Fruit fly (Drosophila melanogaster): ENCODE results near the gene natalisin.
A peak's percentile ranks its signal among the peaks of the same experiment; 100 is the strongest.

Gene natalisin

dm6 chr3R:14421818-14422217 lies 3.4 kb downstream of the natalisin start (continued):
- TF ChIP-seq net (GFP tag; optimal IDR thresholded peaks at IDR 0.05) (no peak), dac (GFP tag; optimal IDR thresholded peaks at IDR 0.05) (no peak)

- TF ChIP-seq achi (GFP tag; optimal IDR thresholded peaks at IDR 0.05) (peak; percentile 16), Hr4 (GFP tag; optimal IDR thresholded peaks at IDR 0.05) (peak; percentile 61), fkh (GFP tag; optimal IDR thresholded peaks at IDR 0.05) (no peak), Blimp-1 (GFP tag; optimal IDR thresholded peaks at IDR 0.05) (no peak), Eip75B (GFP tag; optimal IDR thresholded peaks at IDR 0.05) (no peak), Met (GFP tag; optimal IDR thresholded peaks at IDR 0.05) (no peak), salr (GFP tag; optimal IDR thresholded peaks at IDR 0.05) (peak in 1 of 2 experiments; percentile 46), CG8319 (GFP tag; optimal IDR thresholded peaks at IDR 0.05) (no peak), CG6276 (GFP tag; optimal IDR thresholded peaks at IDR 0.05) (peak; percentile 65), lz (GFP tag; optimal IDR thresholded peaks at IDR 0.05) (no peak), Ets21C (GFP tag; optimal IDR thresholded peaks at IDR 0.05) (no peak), eg (GFP tag; IDR thresholded peaks at IDR 0.05) (peak; percentile 47; the same call in 1 of the 3 replicates), fd85E (GFP tag; optimal IDR thresholded peaks at IDR 0.05) (no peak), vri (GFP tag; optimal IDR thresholded peaks at IDR 0.05) (no peak), fd59A (GFP tag; optimal IDR thresholded peaks at IDR 0.05) (no peak), net (GFP tag; optimal IDR thresholded peaks at IDR 0.05) (peak; percentile 28), CG10631 (GFP tag; optimal IDR thresholded peaks at IDR 0.05) (no peak), Sox102F (GFP tag; optimal IDR thresholded peaks at IDR 0.05) (no peak), Sox14 (GFP tag; optimal IDR thresholded peaks at IDR 0.05) (no peak), CG11762 (GFP tag; optimal IDR thresholded peaks at IDR 0.05; ENCODE audit: insufficient read depth) (no peak), Eip78C (GFP tag) (peak; percentile 63), CG8119 (GFP tag; IDR thresholded peaks at IDR 0.05) (peak; percentile 76), CG6163 (GFP tag; IDR thresholded peaks at IDR 0.05) (0 out of 3 replicates have a peak, but pooled peaks have one; percentile 43), CG4318 (GFP tag; optimal IDR thresholded peaks at IDR 0.05) (peak; percentile 24), CG15336 (GFP tag; IDR thresholded peaks at IDR 0.05) (peak; percentile 72), pdm3 (GFP tag; optimal IDR thresholded peaks at IDR 0.05) (no peak), OdsH (GFP tag; optimal IDR thresholded peaks at IDR 0.05) (peak; percentile 19), Eip93F (GFP tag; optimal IDR thresholded peaks at IDR 0.05) (no peak), Ets96B (tag; optimal IDR thresholded peaks at IDR 0.05) (no peak), CG3919 (GFP tag; optimal IDR thresholded peaks at IDR 0.05) (peak; percentile 2), CG7368 (GFP tag; optimal IDR thresholded peaks at IDR 0.05) (no peak), Gug (GFP tag; IDR thresholded peaks at IDR 0.05) (peak; percentile 31; the same call in 1 of the 2 replicates), CG32006 (GFP tag; optimal IDR thresholded peaks at IDR 0.05) (peak; percentile 62)
Measured at dm6 chr3R:14424777-14425176, 6.4 kb downstream of the natalisin start.

dm6 chr3R:14425483-14425882 lies 7.1 kb downstream of the natalisin start:
- TF ChIP-seq CG31627 (GFP tag; optimal IDR thresholded peaks at IDR 0.05) (no peak), fd85E (GFP tag; optimal IDR thresholded peaks at IDR 0.05) (no peak), CG34406 (GFP tag; optimal IDR thresholded peaks at IDR 0.05) (no peak), fkh (GFP tag; optimal IDR thresholded peaks at IDR 0.05) (no peak), CG6792 (GFP tag; optimal IDR thresholded peaks at IDR 0.05) (no peak), topi (GFP tag; optimal IDR thresholded peaks at IDR 0.05) (no peak), CG1621 (tag; optimal IDR thresholded peaks at IDR 0.05) (no peak)

- TF ChIP-seq Eip93F (GFP tag; optimal IDR thresholded peaks at IDR 0.05), result no peak
- TF ChIP-seq CG16779 (tag; optimal IDR thresholded peaks at IDR 0.05), result no peak
- TF ChIP-seq Sox14 (GFP tag; optimal IDR thresholded peaks at IDR 0.05), result no peak
- no peak for TF ChIP-seq fkh (GFP tag; optimal IDR thresholded peaks at IDR 0.05)
- peak in 1 of 2 experiments; percentile 50 for TF ChIP-seq ss (GFP tag; optimal IDR thresholded peaks at IDR 0.05)
- no peak for TF ChIP-seq CG11762 (GFP tag; optimal IDR thresholded peaks at IDR 0.05; ENCODE audit: insufficient read depth)
- no peak for TF ChIP-seq CG11294 (GFP tag; IDR thresholded peaks at IDR 0.05)
- TF ChIP-seq Lpt (GFP tag; optimal IDR thresholded peaks at IDR 0.05), result peak; percentile 20
- TF ChIP-seq Hr39 (GFP tag; optimal IDR thresholded peaks at IDR 0.05), result no peak
- no peak; the same call in 1 of the 2 replicates for TF ChIP-seq Gug (GFP tag; IDR thresholded peaks at IDR 0.05)
- TF ChIP-seq dsx (GFP tag; optimal IDR thresholded peaks at IDR 0.05; ENCODE audit: poor library complexity, severe bottlenecking), result no peak
- peak; percentile 5 for TF ChIP-seq CG3919 (GFP tag; optimal IDR thresholded peaks at IDR 0.05)
- no peak for TF ChIP-seq CG6854 (GFP tag; optimal IDR thresholded peaks at IDR 0.05)
- no peak for TF ChIP-seq Eip78C (GFP tag)
- peak; percentile 59 for TF ChIP-seq CG6276 (GFP tag; optimal IDR thresholded peaks at IDR 0.05)
- no peak for TF ChIP-seq Blimp-1 (GFP tag; optimal IDR thresholded peaks at IDR 0.05)
- TF ChIP-seq CG6163 (GFP tag; IDR thresholded peaks at IDR 0.05), result no peak; the same call in 2 of the 3 replicates
- peak; percentile 59 for TF ChIP-seq CG15336 (GFP tag; IDR thresholded peaks at IDR 0.05)
- TF ChIP-seq Ets96B (tag; optimal IDR thresholded peaks at IDR 0.05), result no peak
- TF ChIP-seq CG7368 (GFP tag; optimal IDR thresholded peaks at IDR 0.05), result peak; percentile 15
- TF ChIP-seq OdsH (GFP tag; optimal IDR thresholded peaks at IDR 0.05), result no peak
- TF ChIP-seq CG32006 (GFP tag; optimal IDR thresholded peaks at IDR 0.05), result peak; percentile 32
Measured at dm6 chr3R:14426524-14426923, 8.1 kb downstream of the natalisin start.
